Fruit fly (Drosophila melanogaster) whole organism, embryonic: ENCODE results near the gene anchor.
A peak's percentile ranks its signal among the peaks of the same experiment; 100 is the strongest.

Experiments used
- Bteb2 ChIP-seq: fragments of 200-800 bp; sonication (Bioruptor generic); optimal IDR thresholded peaks from 2 replicates; lab custom pipeline; 2016; ENCODE audit warnings: missing biosample characterization, missing genetic modification characterization
- CG10274 ChIP-seq: fragments of 200-800 bp; sonication (Bioruptor generic); optimal IDR thresholded peaks from 3 replicates; lab custom pipeline; 2017; ENCODE audit warnings: missing biosample characterization, mild to moderate bottlenecking, missing genetic modification characterization
- CG10462 ChIP-seq: fragments of 200-800 bp; sonication (Bioruptor generic); optimal IDR thresholded peaks from 2 replicates; lab custom pipeline; 2016; ENCODE audit warnings: missing biosample characterization, missing genetic modification characterization
- CG13123 ChIP-seq: fragments of 200-800 bp; sonication (Bioruptor generic); optimal IDR thresholded peaks from 2 replicates; lab custom pipeline; 2016; ENCODE audit warnings: missing biosample characterization, missing genetic modification characterization
- CG18262 ChIP-seq: fragments of 200-800 bp; optimal IDR thresholded peaks from 3 replicates; lab custom pipeline; 2019; ENCODE audit warnings: missing biosample characterization, mild to moderate bottlenecking, missing genetic modification characterization, moderate library complexity
- CG2116 ChIP-seq: fragments of 200-800 bp; sonication (Bioruptor generic); optimal IDR thresholded peaks from 3 replicates; lab custom pipeline; 2018; ENCODE audit warnings: missing biosample characterization, mild to moderate bottlenecking, missing genetic modification characterization
- CG30403 ChIP-seq: fragments of 200-800 bp; sonication (Bioruptor generic); optimal IDR thresholded peaks from 3 replicates; lab custom pipeline; 2016; ENCODE audit warnings: missing biosample characterization, missing genetic modification characterization
- CG33557 ChIP-seq: fragments of 200-800 bp; sonication (Bioruptor generic); optimal IDR thresholded peaks from 2 replicates; lab custom pipeline; 2019; ENCODE audit warnings: missing biosample characterization, mild to moderate bottlenecking, missing genetic modification characterization, moderate library complexity
- CG4820 ChIP-seq: fragments of 200-800 bp; sonication (Bioruptor generic); optimal IDR thresholded peaks from 3 replicates; lab custom pipeline; 2016; ENCODE audit warnings: missing biosample characterization, missing genetic modification characterization
- CG6254 ChIP-seq: fragments of 200-800 bp; sonication (Bioruptor generic); optimal IDR thresholded peaks from 3 replicates; lab custom pipeline; 2017; ENCODE audit warnings: mild to moderate bottlenecking, missing biosample characterization, missing genetic modification reagents, missing genetic modification characterization
- CG7271 ChIP-seq: fragments of 200-800 bp; sonication (Bioruptor generic); optimal IDR thresholded peaks from 2 replicates; lab custom pipeline; 2018; ENCODE audit warnings: missing biosample characterization, mild to moderate bottlenecking, missing genetic modification characterization, moderate library complexity
- CG7928 ChIP-seq: fragments of 200-800 bp; sonication (Bioruptor generic); optimal IDR thresholded peaks from 2 replicates; lab custom pipeline; 2017; ENCODE audit warnings: missing biosample characterization, mild to moderate bottlenecking, missing genetic modification characterization
- CG8388 ChIP-seq: fragments of 200-800 bp; sonication (Bioruptor generic); optimal IDR thresholded peaks from 2 replicates; lab custom pipeline; 2019; ENCODE audit warnings: missing biosample characterization, mild to moderate bottlenecking, missing genetic modification characterization, moderate library complexity
- CG8944 ChIP-seq: fragments of 200-800 bp; sonication (Bioruptor generic); optimal IDR thresholded peaks from 3 replicates; lab custom pipeline; 2016; ENCODE audit warnings: missing biosample characterization, missing genetic modification characterization
- CHES-1-like ChIP-seq: fragments of 200-800 bp; sonication (Bioruptor generic); optimal IDR thresholded peaks from 2 replicates; lab custom pipeline; 2016; ENCODE audit warnings: missing biosample characterization, missing genetic modification characterization
- Dek ChIP-seq: fragments of 200-800 bp; sonication (Bioruptor generic); optimal IDR thresholded peaks from 3 replicates; lab custom pipeline; 2019; ENCODE audit warnings: missing biosample characterization, mild to moderate bottlenecking, missing genetic modification characterization, moderate library complexity
- Dfd ChIP-seq, 2 experiments: fragments of >200 bp; optimal IDR thresholded peaks; 2 replicates each; lab custom pipeline; 2017; ENCODE audit warnings: missing biosample characterization in 2 of 2, missing genetic modification characterization in 2 of 2
- Dip3 ChIP-seq: fragments of 200-800 bp; sonication (Bioruptor generic); optimal IDR thresholded peaks from 3 replicates; lab custom pipeline; 2016; ENCODE audit warnings: missing biosample characterization, missing genetic modification characterization
- Fer2 ChIP-seq: fragments of 200-800 bp; sonication (Bioruptor generic); optimal IDR thresholded peaks from 2 replicates; lab custom pipeline; 2018; ENCODE audit warnings: missing biosample characterization, mild to moderate bottlenecking, missing genetic modification characterization, moderate library complexity
- H15 ChIP-seq: fragments of 200-800 bp; sonication (Bioruptor generic); IDR thresholded peaks from 3 replicates; pipeline ENCODE4 v1.3.6; 2022; ENCODE audit warnings: missing biosample characterization, missing genetic modification characterization
- Hand ChIP-seq: fragments of 200-800 bp; sonication (Bioruptor generic); optimal IDR thresholded peaks from 2 replicates; lab custom pipeline; 2017; ENCODE audit warnings: mild to moderate bottlenecking, missing biosample characterization, missing genetic modification reagents, missing genetic modification characterization
- Hey ChIP-seq: fragments of 200-800 bp; sonication (Bioruptor generic); optimal IDR thresholded peaks from 3 replicates; lab custom pipeline; 2018; ENCODE audit warnings: missing biosample characterization, mild to moderate bottlenecking, missing genetic modification characterization
- HmgZ ChIP-seq: fragments of 200-800 bp; sonication (Bioruptor generic); optimal IDR thresholded peaks from 2 replicates; lab custom pipeline; 2018; ENCODE audit warnings: missing biosample characterization, mild to moderate bottlenecking, missing genetic modification characterization
- Hr39 ChIP-seq: fragments of >200 bp; optimal IDR thresholded peaks from 2 replicates; lab custom pipeline; 2017
- Hr78 ChIP-seq, 2 experiments: fragments of 200-800 bp in 1 of 2; fragments of >200 bp in 1 of 2; sonication (Bioruptor generic) in 1 of 2; optimal IDR thresholded peaks; 2 replicates each; lab custom pipeline; 2017 to 2019; ENCODE audit warnings: missing biosample characterization in 2 of 2, missing genetic modification characterization in 2 of 2, mild to moderate bottlenecking in 1 of 2, moderate library complexity in 1 of 2
- Max ChIP-seq: fragments of 200-800 bp; sonication (Bioruptor generic); optimal IDR thresholded peaks from 2 replicates; lab custom pipeline; 2016; ENCODE audit warnings: missing biosample characterization, mild to moderate bottlenecking, missing genetic modification characterization
- Myb ChIP-seq: fragments of 200-800 bp; sonication (Bioruptor generic); optimal IDR thresholded peaks from 2 replicates; lab custom pipeline; 2016; ENCODE audit warnings: missing biosample characterization, missing genetic modification characterization
- Oaz ChIP-seq: fragments of 200-800 bp; sonication (Bioruptor generic); IDR thresholded peaks from 2 replicates; pipeline ENCODE4 v1.3.6; 2022; ENCODE audit warnings: missing biosample characterization, missing genetic modification characterization
- Sox102F ChIP-seq: fragments of 200-800 bp; sonication (Bioruptor generic); optimal IDR thresholded peaks from 2 replicates; lab custom pipeline; 2018; ENCODE audit warnings: missing biosample characterization, mild to moderate bottlenecking, missing genetic modification characterization, moderate library complexity
- Ssrp ChIP-seq: fragments of 200-800 bp; sonication (Bioruptor generic); optimal IDR thresholded peaks from 2 replicates; lab custom pipeline; 2018; ENCODE audit warnings: missing biosample characterization, mild to moderate bottlenecking, missing genetic modification characterization, moderate library complexity
- Usf ChIP-seq: fragments of 200-800 bp; sonication (Bioruptor generic); optimal IDR thresholded peaks from 2 replicates; lab custom pipeline; 2017; ENCODE audit warnings: missing genotype, missing biosample characterization, missing genetic modification characterization
- ara ChIP-seq: fragments of 200-800 bp; sonication (Bioruptor generic); IDR thresholded peaks from 2 replicates; pipeline ENCODE4 v1.3.6; 2022; ENCODE audit warnings: missing biosample characterization, missing genetic modification characterization
- ash1 ChIP-seq: fragments of 200-800 bp; sonication (Bioruptor generic); optimal IDR thresholded peaks from 2 replicates; lab custom pipeline; 2018; ENCODE audit warnings: missing biosample characterization, mild to moderate bottlenecking, missing genetic modification characterization
- chinmo ChIP-seq: fragments of 200-800 bp; sonication (Bioruptor generic); IDR thresholded peaks from 4 replicates; pipeline ENCODE4 v1.3.6; 2022; ENCODE audit warnings: missing biosample characterization, missing genetic modification characterization; ENCODE audit not compliant: partially characterized antibody
- crp ChIP-seq, 2 experiments: fragments of 200-800 bp; sonication (Bioruptor generic); optimal IDR thresholded peaks; 2 replicates in 1 of 2; 3 replicates in 1 of 2; lab custom pipeline; 2017; ENCODE audit warnings: missing biosample characterization in 2 of 2, missing genetic modification characterization in 2 of 2, mild to moderate bottlenecking in 1 of 2, moderate library complexity in 1 of 2
- fd3F ChIP-seq: fragments of 200-800 bp; sonication (Bioruptor generic); optimal IDR thresholded peaks from 2 replicates; lab custom pipeline; 2018; ENCODE audit warnings: missing biosample characterization, mild to moderate bottlenecking, missing genetic modification characterization, moderate library complexity
- onecut ChIP-seq: fragments of 200-800 bp; sonication (Bioruptor generic); IDR thresholded peaks from 2 replicates; pipeline ENCODE4 v1.3.6; 2022; ENCODE audit warnings: missing biosample characterization, missing genetic modification characterization
- pfk ChIP-seq: fragments of 200-800 bp; sonication (Bioruptor generic); optimal IDR thresholded peaks from 2 replicates; lab custom pipeline; 2018; ENCODE audit warnings: missing biosample characterization, mild to moderate bottlenecking, missing genetic modification characterization, moderate library complexity
- pnt ChIP-seq: fragments of 200-800 bp; sonication (Bioruptor generic); optimal IDR thresholded peaks from 3 replicates; lab custom pipeline; 2016; ENCODE audit warnings: missing biosample characterization, missing genetic modification characterization
- repo ChIP-seq: fragments of 200-800 bp; sonication (Bioruptor generic); optimal IDR thresholded peaks from 2 replicates; lab custom pipeline; 2016; ENCODE audit warnings: missing biosample characterization, missing genetic modification characterization
- run ChIP-seq: fragments of 200-800 bp; sonication (Bioruptor generic); optimal IDR thresholded peaks from 3 replicates; lab custom pipeline; 2018; ENCODE audit warnings: missing biosample characterization, mild to moderate bottlenecking, missing genetic modification characterization
- sc ChIP-seq, 3 experiments: fragments of >200 bp in 2 of 3; fragments of 200-800 bp in 1 of 3; sonication (Bioruptor generic) in 1 of 3; optimal IDR thresholded peaks; 2 replicates in 2 of 3; 3 replicates in 1 of 3; lab custom pipeline; 2017; ENCODE audit warnings: mild to moderate bottlenecking in 1 of 3, missing biosample characterization in 1 of 3, missing genetic modification characterization in 1 of 3, missing genetic modification reagents in 1 of 3
- seq ChIP-seq: fragments of 200-800 bp; sonication (Bioruptor generic); IDR thresholded peaks from 2 replicates; pipeline ENCODE4 v1.3.6; 2022; ENCODE audit warnings: missing biosample characterization, missing genetic modification characterization
- sisA ChIP-seq: fragments of 200-800 bp; sonication (Bioruptor generic); IDR thresholded peaks from 2 replicates; pipeline ENCODE4 v1.3.6; 2022; ENCODE audit warnings: missing biosample characterization, missing genetic modification characterization
- stc ChIP-seq: fragments of 200-800 bp; sonication (Bioruptor generic); IDR thresholded peaks from 2 replicates; pipeline ENCODE4 v1.3.6; 2022; ENCODE audit warnings: missing biosample characterization, missing genetic modification characterization
- tin ChIP-seq: fragments of 200-800 bp; sonication (Bioruptor generic); optimal IDR thresholded peaks from 3 replicates; lab custom pipeline; 2016; ENCODE audit warnings: missing biosample characterization, missing genetic modification characterization
- tx ChIP-seq: fragments of 200-800 bp; sonication (Bioruptor generic); optimal IDR thresholded peaks from 2 replicates; lab custom pipeline; 2016; ENCODE audit warnings: missing biosample characterization, missing genetic modification characterization
- usp ChIP-seq: fragments of >200 bp; optimal IDR thresholded peaks from 2 replicates; lab custom pipeline; 2017; ENCODE audit warnings: missing biosample characterization, missing genetic modification characterization
- wdn ChIP-seq: fragments of 200-800 bp; sonication (Bioruptor generic); IDR thresholded peaks from 2 replicates; pipeline ENCODE4 v1.3.6; 2022; ENCODE audit warnings: missing biosample characterization, missing genetic modification characterization
- zen2 ChIP-seq: fragments of 200-800 bp; sonication (Bioruptor generic); IDR thresholded peaks from 3 replicates; pipeline ENCODE4 v1.3.6; 2022; ENCODE audit warnings: missing biosample characterization, missing genetic modification characterization; ENCODE audit not compliant: partially characterized antibody

anchor gene

dm6 chr3L:17590455-17591216 lies 31.0 kb upstream of the anchor start (continued):
- TF ChIP-seq run (tag; lab: Kevin White, UChicago) (no peak), Fer2 (no peak), Sox102F (GFP tag; lab: Kevin White, UChicago) (no peak), CG7271 (tag; lab: Kevin White, UChicago) (no peak), seq (no peak), Dek (tag; lab: Kevin White, UChicago) (no peak), CG18262 (no peak), Hr78 (GFP tag; optimal IDR thresholded peaks at IDR 0.05; lab: Kevin White, UChicago) (peak in 1 of 2 experiments; percentile 30), CG2116 (GFP tag; lab: Kevin White, UChicago) (no peak), Dfd (GFP tag; optimal IDR thresholded peaks at IDR 0.05; lab: Kevin White, UChicago) (no peak), pfk (GFP tag; lab: Kevin White, UChicago) (no peak), Hr39 (no peak), tx (no peak), chinmo (GFP tag; lab: Robert Waterston, UW) (peak; percentile 93), fd3F (GFP tag; lab: Kevin White, UChicago) (no peak), tin (GFP tag; lab: Kevin White, UChicago) (no peak), repo (GFP tag; lab: Kevin White, UChicago) (no peak), CG10462 (GFP tag; lab: Kevin White, UChicago) (no peak), usp (GFP tag; lab: Kevin White, UChicago) (no peak), Hand (no peak), CHES-1-like (GFP tag; lab: Kevin White, UChicago) (no peak), Bteb2 (GFP tag; lab: Kevin White, UChicago) (no peak), sc (optimal IDR thresholded peaks at IDR 0.05; lab: Kevin White, UChicago) (no peak), sc (GFP tag; optimal IDR thresholded peaks at IDR 0.05; lab: Kevin White, UChicago) (no peak), Dip3 (GFP tag; lab: Kevin White, UChicago) (no peak), crp (GFP tag; optimal IDR thresholded peaks at IDR 0.05; lab: Kevin White, UChicago) (no peak), Oaz (no peak), ash1 (GFP tag; lab: Kevin White, UChicago) (no peak), CG7928 (no peak), wdn (GFP tag; lab: Robert Waterston, UW) (no peak), CG8944 (GFP tag; lab: Kevin White, UChicago) (no peak), H15 (GFP tag; lab: Robert Waterston, UW) (no peak), pnt (GFP tag; lab: Kevin White, UChicago) (no peak), zen2 (GFP tag; lab: Robert Waterston, UW) (peak; percentile 74; the same call in 2 of the 3 replicates), CG13123 (GFP tag; lab: Kevin White, UChicago) (no peak), Usf (GFP tag; lab: Kevin White, UChicago) (no peak), sisA (GFP tag; lab: Robert Waterston, UW) (no peak), HmgZ (tag; lab: Kevin White, UChicago) (no peak), Max (GFP tag; lab: Kevin White, UChicago) (no peak), stc (no peak; the same call in 1 of the 2 replicates), Hey (tag; lab: Kevin White, UChicago) (no peak), CG8388 (GFP tag; lab: Kevin White, UChicago) (no peak), Ssrp (tag; lab: Kevin White, UChicago) (no peak), CG30403 (GFP tag; lab: Kevin White, UChicago) (no peak), CG6254 (no peak), CG10274 (no peak), onecut (GFP tag; lab: Robert Waterston, UW) (no peak; the same call in 1 of the 2 replicates), CG4820 (GFP tag; lab: Kevin White, UChicago) (no peak), ara (GFP tag; lab: Robert Waterston, UW) (no peak), Myb (GFP tag; lab: Kevin White, UChicago) (no peak), CG33557 (no peak)
